Fruit fly (Drosophila melanogaster) whole organism, embryonic: ENCODE data around the gene Fancd2.

Experiments
- Ada2b ChIP-seq: fragments of 200-800 bp; sonication (Bioruptor generic); IDR thresholded peaks from 2 replicates; pipeline ENCODE4 v1.3.6; 2022; ENCODE audit warnings: missing biosample characterization, missing genetic modification characterization
- Aef1 ChIP-seq: fragments of 200-800 bp; sonication (Bioruptor generic); IDR thresholded peaks from 3 replicates; pipeline ENCODE4 v1.3.6; 2022; ENCODE audit warnings: missing biosample characterization, missing genetic modification characterization
- Atf-2 ChIP-seq: fragments of 200-800 bp; sonication (Bioruptor generic); optimal IDR thresholded peaks from 2 replicates; lab custom pipeline; 2016; ENCODE audit warnings: missing biosample characterization, missing genetic modification characterization
- CG10209 ChIP-seq: fragments of 200-800 bp; sonication (Bioruptor generic); optimal IDR thresholded peaks from 3 replicates; lab custom pipeline; 2017; ENCODE audit warnings: missing biosample characterization, mild to moderate bottlenecking, missing genetic modification characterization, missing genetic modification reagents
- CG10366 ChIP-seq: fragments of 200-800 bp; sonication (Bioruptor generic); IDR thresholded peaks from 2 replicates; pipeline ENCODE4 v1.3.6; 2022; ENCODE audit warnings: missing biosample characterization, missing genetic modification characterization
- CG10979 ChIP-seq: fragments of 200-800 bp; sonication (Bioruptor generic); optimal IDR thresholded peaks from 2 replicates; lab custom pipeline; 2018; ENCODE audit warnings: missing biosample characterization, mild to moderate bottlenecking, missing genetic modification characterization, moderate library complexity
- CG13424 ChIP-seq: fragments of 200-800 bp; sonication (Bioruptor generic); optimal IDR thresholded peaks from 2 replicates; lab custom pipeline; 2019; ENCODE audit warnings: missing biosample characterization, mild to moderate bottlenecking, missing genetic modification characterization, moderate library complexity
- CG14441 ChIP-seq: fragments of 200-800 bp; sonication (Bioruptor generic); IDR thresholded peaks from 2 replicates; pipeline ENCODE4 v1.3.6; 2022; ENCODE audit warnings: missing biosample characterization, missing genetic modification characterization
- CG15011 ChIP-seq: fragments of 200-800 bp; sonication (Bioruptor generic); optimal IDR thresholded peaks from 3 replicates; lab custom pipeline; 2018; ENCODE audit warnings: missing biosample characterization, mild to moderate bottlenecking, missing genetic modification characterization
- CG17328 ChIP-seq: fragments of 200-800 bp; sonication (Bioruptor generic); IDR thresholded peaks from 2 replicates; pipeline ENCODE4 v1.3.6; 2022; ENCODE audit warnings: missing biosample characterization, missing genetic modification characterization
- CG17385 ChIP-seq: fragments of 200-800 bp; sonication (Bioruptor generic); optimal IDR thresholded peaks from 3 replicates; lab custom pipeline; 2018; ENCODE audit warnings: missing biosample characterization, mild to moderate bottlenecking, missing genetic modification characterization
- CG17612 ChIP-seq: fragments of 200-800 bp; sonication (Bioruptor generic); IDR thresholded peaks from 2 replicates; pipeline ENCODE4 v1.3.6; 2022; ENCODE audit warnings: missing biosample characterization, missing genetic modification characterization
- CG2712 ChIP-seq: fragments of 200-800 bp; optimal IDR thresholded peaks from 3 replicates; lab custom pipeline; 2019; ENCODE audit warnings: missing biosample characterization, mild to moderate bottlenecking, missing genetic modification characterization, moderate library complexity
- CG2889 ChIP-seq: fragments of 200-800 bp; sonication (Bioruptor generic); IDR thresholded peaks from 3 replicates; pipeline ENCODE4 v1.3.6; 2022; ENCODE audit warnings: missing biosample characterization, missing genetic modification characterization
- CG3995 ChIP-seq: fragments of 200-800 bp; sonication (Bioruptor generic); optimal IDR thresholded peaks from 3 replicates; lab custom pipeline; 2016; ENCODE audit warnings: missing biosample characterization, missing genetic modification characterization
- CG6175 ChIP-seq: fragments of 200-800 bp; sonication (Bioruptor generic); IDR thresholded peaks from 3 replicates; pipeline ENCODE4 v1.3.6; 2022; ENCODE audit warnings: missing biosample characterization, missing genetic modification characterization
- CG8388 ChIP-seq: fragments of 200-800 bp; sonication (Bioruptor generic); optimal IDR thresholded peaks from 2 replicates; lab custom pipeline; 2019; ENCODE audit warnings: missing biosample characterization, mild to moderate bottlenecking, missing genetic modification characterization, moderate library complexity
- CG9609 ChIP-seq: fragments of 200-800 bp; sonication (Bioruptor generic); optimal IDR thresholded peaks from 3 replicates; lab custom pipeline; 2016; ENCODE audit warnings: missing biosample characterization, missing genetic modification characterization
- CrebB ChIP-seq: fragments of 200-800 bp; sonication (Bioruptor generic); optimal IDR thresholded peaks from 3 replicates; lab custom pipeline; 2018; ENCODE audit warnings: missing biosample characterization, mild to moderate bottlenecking, missing genetic modification characterization
- D19B ChIP-seq: fragments of 200-800 bp; sonication (Bioruptor generic); optimal IDR thresholded peaks from 2 replicates; lab custom pipeline; 2017; ENCODE audit warnings: missing biosample characterization, mild to moderate bottlenecking, missing genetic modification characterization
- Dad ChIP-seq: fragments of 200-800 bp; sonication (Bioruptor generic); optimal IDR thresholded peaks from 3 replicates; lab custom pipeline; 2016; ENCODE audit warnings: missing biosample characterization, missing genetic modification characterization
- Drgx ChIP-seq: fragments of 200-800 bp; sonication (Bioruptor generic); IDR thresholded peaks from 2 replicates; pipeline ENCODE4 v1.3.6; 2022; ENCODE audit warnings: missing biosample characterization, missing genetic modification characterization
- E2f1 ChIP-seq: fragments of 200-800 bp; sonication (Bioruptor generic); IDR thresholded peaks from 2 replicates; pipeline ENCODE4 v1.3.6; 2022; ENCODE audit warnings: missing biosample characterization, missing genetic modification characterization
- Ets65A ChIP-seq: fragments of 200-800 bp; sonication (Bioruptor generic); peaks from one replicate; lab custom pipeline; 2016; ENCODE audit warnings: missing biosample characterization, missing genetic modification characterization
- Ets97D ChIP-seq: fragments of 200-800 bp; sonication (Bioruptor generic); optimal IDR thresholded peaks from 3 replicates; lab custom pipeline; 2016; ENCODE audit warnings: missing biosample characterization, missing genetic modification characterization
- HmgZ ChIP-seq: fragments of 200-800 bp; sonication (Bioruptor generic); optimal IDR thresholded peaks from 2 replicates; lab custom pipeline; 2018; ENCODE audit warnings: missing biosample characterization, mild to moderate bottlenecking, missing genetic modification characterization
- Jarid2 ChIP-seq: fragments of 200-800 bp; sonication (Bioruptor generic); optimal IDR thresholded peaks from 3 replicates; lab custom pipeline; 2017; ENCODE audit warnings: mild to moderate bottlenecking, missing biosample characterization, missing genetic modification reagents, missing genetic modification characterization
- Lhr ChIP-seq: fragments of 200-800 bp; sonication (Bioruptor generic); optimal IDR thresholded peaks from 3 replicates; lab custom pipeline; 2017; ENCODE audit warnings: mild to moderate bottlenecking, missing biosample characterization, missing genetic modification reagents, missing genetic modification characterization
- Med ChIP-seq: fragments of 200-800 bp; sonication (Bioruptor generic); peaks from one replicate; lab custom pipeline; 2016; ENCODE audit warnings: missing biosample characterization, missing genetic modification characterization, mild to moderate bottlenecking, inconsistent platforms, moderate library complexity
- Mes4 ChIP-seq: fragments of 200-800 bp; sonication (Bioruptor generic); optimal IDR thresholded peaks from 2 replicates; lab custom pipeline; 2016; ENCODE audit warnings: missing biosample characterization, missing genetic modification characterization
- Mrtf ChIP-seq: fragments of 200-800 bp; sonication (Bioruptor generic); IDR thresholded peaks from 3 replicates; pipeline ENCODE4 v1.3.6; 2022; ENCODE audit warnings: missing biosample characterization, missing genetic modification characterization
- Sin3A ChIP-seq: fragments of >200 bp; optimal IDR thresholded peaks from 2 replicates; lab custom pipeline; 2018
- Six4 ChIP-seq: fragments of 200-800 bp; sonication (Bioruptor generic); optimal IDR thresholded peaks from 2 replicates; lab custom pipeline; 2016; ENCODE audit warnings: missing biosample characterization, missing genetic modification characterization
- Tbp ChIP-seq: fragments of >200 bp; optimal IDR thresholded peaks from 2 replicates; lab custom pipeline; 2018; ENCODE audit warnings: missing biosample characterization, missing genetic modification characterization
- YL-1 ChIP-seq: fragments of 200-800 bp; sonication (Bioruptor generic); optimal IDR thresholded peaks from 3 replicates; lab custom pipeline; 2017; ENCODE audit warnings: missing biosample characterization, mild to moderate bottlenecking, missing genetic modification characterization
- al ChIP-seq: fragments of 200-800 bp; sonication (Bioruptor generic); IDR thresholded peaks from 2 replicates; pipeline ENCODE4 v1.3.6; 2022; ENCODE audit warnings: missing biosample characterization, missing genetic modification characterization
- chif ChIP-seq, 2 experiments: fragments of 200-800 bp; sonication (Bioruptor generic); optimal IDR thresholded peaks; 3 replicates each; lab custom pipeline; 2016; ENCODE audit warnings: missing biosample characterization in 2 of 2, missing genetic modification characterization in 2 of 2
- cwo ChIP-seq: fragments of 200-800 bp; sonication (Bioruptor generic); optimal IDR thresholded peaks from 3 replicates; lab custom pipeline; 2017; ENCODE audit warnings: missing biosample characterization, missing genetic modification characterization, mild to moderate bottlenecking, moderate library complexity, missing genetic modification reagents
- dimm ChIP-seq: fragments of 200-800 bp; sonication (Bioruptor generic); IDR thresholded peaks from 2 replicates; pipeline ENCODE4 v1.3.6; 2022; ENCODE audit warnings: missing biosample characterization, missing genetic modification characterization
- dpn ChIP-seq, 2 experiments: fragments of 200-800 bp; sonication (Bioruptor generic); optimal IDR thresholded peaks; 3 replicates each; lab custom pipeline; 2016; ENCODE audit warnings: missing biosample characterization in 2 of 2, missing genetic modification characterization in 2 of 2
- fu2 ChIP-seq: fragments of 200-800 bp; sonication (Bioruptor generic); optimal IDR thresholded peaks from 2 replicates; lab custom pipeline; 2016; ENCODE audit warnings: missing biosample characterization, missing genetic modification characterization
- gsb-n ChIP-seq: fragments of 200-800 bp; sonication (Bioruptor generic); optimal IDR thresholded peaks from 3 replicates; lab custom pipeline; 2018; ENCODE audit warnings: missing biosample characterization, mild to moderate bottlenecking, missing genetic modification characterization
- lola ChIP-seq, 3 experiments: fragments of >200 bp in 2 of 3; fragments of 200-800 bp in 1 of 3; sonication (Bioruptor generic) in 1 of 3; optimal IDR thresholded peaks; 2 replicates each; lab custom pipeline; 2017 to 2019; ENCODE audit warnings: missing biosample characterization in 3 of 3, missing genetic modification characterization in 3 of 3, mild to moderate bottlenecking in 1 of 3, moderate library complexity in 1 of 3
- pb ChIP-seq: fragments of 200-800 bp; sonication (Bioruptor generic); optimal IDR thresholded peaks from 3 replicates; lab custom pipeline; 2016; ENCODE audit warnings: missing biosample characterization, missing genetic modification characterization
- ranshi ChIP-seq: fragments of 200-800 bp; sonication (Bioruptor generic); IDR thresholded peaks from 2 replicates; pipeline ENCODE4 v1.3.6; 2022; ENCODE audit warnings: missing biosample characterization, missing genetic modification characterization
- sens-2 ChIP-seq: fragments of 200-800 bp; sonication (Bioruptor generic); IDR thresholded peaks from 2 replicates; pipeline ENCODE4 v1.3.6; 2022; ENCODE audit warnings: missing biosample characterization, missing genetic modification characterization
- shn ChIP-seq: fragments of 200-800 bp; sonication (Bioruptor generic); optimal IDR thresholded peaks from 3 replicates; lab custom pipeline; 2016; ENCODE audit warnings: missing biosample characterization, missing genetic modification characterization
- so ChIP-seq: fragments of 200-800 bp; sonication (Bioruptor generic); IDR thresholded peaks from 3 replicates; pipeline ENCODE4 v1.3.6; 2022; ENCODE audit warnings: missing biosample characterization, missing genetic modification characterization
- sr ChIP-seq: fragments of 200-800 bp; sonication (Bioruptor generic); IDR thresholded peaks from 3 replicates; pipeline ENCODE4 v1.3.6; 2022; ENCODE audit warnings: missing biosample characterization, missing genetic modification characterization
- vfl ChIP-seq: fragments of 200-800 bp; sonication (Bioruptor generic); optimal IDR thresholded peaks from 2 replicates; lab custom pipeline; 2016; ENCODE audit warnings: missing biosample characterization, missing genetic modification characterization
- vvl ChIP-seq: fragments of 200-800 bp; sonication (Bioruptor generic); IDR thresholded peaks from 2 replicates; pipeline ENCODE4 v1.3.6; 2022; ENCODE audit warnings: missing biosample characterization, missing genetic modification characterization
- wdn ChIP-seq: fragments of 200-800 bp; sonication (Bioruptor generic); IDR thresholded peaks from 2 replicates; pipeline ENCODE4 v1.3.6; 2022; ENCODE audit warnings: missing biosample characterization, missing genetic modification characterization
- z ChIP-seq: fragments of 200-800 bp; sonication (Bioruptor generic); IDR thresholded peaks from 3 replicates; pipeline ENCODE4 v1.3.6; 2022; ENCODE audit warnings: missing biosample characterization, missing genetic modification characterization

Fancd2 gene

dm6 chr3R:20833664-20834063 is 17.7 kb upstream of the Fancd2 start (continued):
- TF ChIP-seq so (GFP tag; lab: Robert Waterston, UW) (no peak), CG8388 (peak; percentile 30), Ada2b (GFP tag; lab: Robert Waterston, UW) (0 out of 2 replicates have a peak, but pooled peaks have one; percentile 12), al (GFP tag; lab: Robert Waterston, UW) (no peak), CG10209 (GFP tag; lab: Kevin White, UChicago) (no peak), Aef1 (GFP tag; lab: Robert Waterston, UW) (no peak), YL-1 (GFP tag; lab: Kevin White, UChicago) (no peak), Sin3A (lab: Kevin White, UChicago) (no peak), CG10979 (tag; lab: Kevin White, UChicago) (peak; percentile 37), sens-2 (GFP tag; lab: Robert Waterston, UW) (0 out of 2 replicates have a peak, but pooled peaks have one; percentile 12), Atf-2 (peak; percentile 2), Lhr (no peak), Mrtf (GFP tag; lab: Robert Waterston, UW) (no peak), CG15011 (GFP tag; lab: Kevin White, UChicago) (no peak), z (GFP tag; lab: Robert Waterston, UW) (peak; percentile 83), CG17385 (peak; percentile 14), CG17612 (GFP tag; lab: Robert Waterston, UW) (no peak), Med (GFP tag; lab: Kevin White, UChicago) (peak; percentile 41), CG6175 (GFP tag; lab: Robert Waterston, UW) (no peak), Ets65A (GFP tag; lab: Kevin White, UChicago) (peak; percentile 10), CG2712 (tag; lab: Kevin White, UChicago) (peak; percentile 35), Tbp (no peak), Ets97D (GFP tag; lab: Kevin White, UChicago) (no peak), vfl (GFP tag; lab: Kevin White, UChicago) (no peak), Drgx (0 out of 2 replicates have a peak, but pooled peaks have one; percentile 37), Jarid2 (GFP tag; lab: Kevin White, UChicago) (no peak), CG13424 (tag; lab: Kevin White, UChicago) (peak; percentile 21), CG17328 (peak; percentile 44), sr (GFP tag; lab: Robert Waterston, UW) (no peak), D19B (GFP tag; lab: Kevin White, UChicago) (no peak), wdn (GFP tag; lab: Robert Waterston, UW) (no peak), gsb-n (tag; lab: Kevin White, UChicago) (peak; percentile 10), Six4 (GFP tag; lab: Kevin White, UChicago) (peak; percentile 20), pb (GFP tag; lab: Kevin White, UChicago) (no peak), shn (GFP tag; lab: Kevin White, UChicago) (peak; percentile 18), CG10366 (GFP tag; lab: Robert Waterston, UW) (peak; percentile 43), cwo (no peak), Mes4 (GFP tag; lab: Kevin White, UChicago) (peak; percentile 9), CG14441 (peak; percentile 40; the same call in 1 of the 2 replicates), HmgZ (no peak), E2f1 (no peak), lola (GFP tag; optimal IDR thresholded peaks at IDR 0.05; lab: Kevin White, UChicago) (no peak), dpn (GFP tag; optimal IDR thresholded peaks at IDR 0.05; lab: Kevin White, UChicago) (no peak), Dad (no peak), CG9609 (GFP tag; lab: Kevin White, UChicago) (peak; percentile 20), CG2889 (GFP tag; lab: Robert Waterston, UW) (0 out of 3 replicates have a peak, but pooled peaks have one; percentile 17), chif (GFP tag; optimal IDR thresholded peaks at IDR 0.05; lab: Kevin White, UChicago) (peak in 1 of 2 experiments; percentile 29), fu2 (GFP tag; lab: Kevin White, UChicago) (no peak), CrebB (tag; lab: Kevin White, UChicago) (no peak), ranshi (GFP tag; lab: Robert Waterston, UW) (no peak), CG3995 (GFP tag; lab: Kevin White, UChicago) (no peak), vvl (GFP tag; lab: Robert Waterston, UW) (peak; percentile 35; the same call in 1 of the 2 replicates), dimm (GFP tag; lab: Robert Waterston, UW) (0 out of 2 replicates have a peak, but pooled peaks have one; percentile 36)
